Fruit fly (Drosophila melanogaster) whole organism, embryonic: ENCODE results near the gene CG33647.
A peak's percentile ranks its signal among the peaks of the same experiment; 100 is the strongest.

Experiments used
- Ada2b ChIP-seq: fragments of 200-800 bp; sonication (Bioruptor generic); IDR thresholded peaks from 2 replicates; pipeline ENCODE4 v1.3.6; 2022; ENCODE audit warnings: missing biosample characterization, missing genetic modification characterization
- Bdp1 ChIP-seq: fragments of 200-800 bp; sonication (Bioruptor generic); optimal IDR thresholded peaks from 3 replicates; lab custom pipeline; 2016; ENCODE audit warnings: missing biosample characterization, missing genetic modification characterization
- Blimp-1 ChIP-seq: fragments of 200-800 bp; sonication (Bioruptor generic); optimal IDR thresholded peaks from 3 replicates; lab custom pipeline; 2018; ENCODE audit warnings: missing biosample characterization, missing genetic modification characterization, mild to moderate bottlenecking, moderate library complexity, missing genetic modification reagents
- Bteb2 ChIP-seq: fragments of 200-800 bp; sonication (Bioruptor generic); optimal IDR thresholded peaks from 2 replicates; lab custom pipeline; 2016; ENCODE audit warnings: missing biosample characterization, missing genetic modification characterization
- CG10366 ChIP-seq: fragments of 200-800 bp; sonication (Bioruptor generic); IDR thresholded peaks from 2 replicates; pipeline ENCODE4 v1.3.6; 2022; ENCODE audit warnings: missing biosample characterization, missing genetic modification characterization
- CG10654 ChIP-seq: fragments of 200-800 bp; sonication (Bioruptor generic); optimal IDR thresholded peaks from 2 replicates; lab custom pipeline; 2016; ENCODE audit warnings: missing biosample characterization, missing genetic modification characterization
- CG11247 ChIP-seq: fragments of 200-800 bp; sonication (Bioruptor generic); IDR thresholded peaks from 2 replicates; pipeline ENCODE4 v1.3.6; 2022; ENCODE audit warnings: missing biosample characterization, missing genetic modification characterization
- CG11695 ChIP-seq: fragments of 200-800 bp; sonication (Bioruptor generic); IDR thresholded peaks from 3 replicates; pipeline ENCODE4 v1.3.6; 2022; ENCODE audit warnings: missing biosample characterization, missing genetic modification characterization
- CG1602 ChIP-seq: fragments of 200-800 bp; sonication (Bioruptor generic); optimal IDR thresholded peaks from 3 replicates; lab custom pipeline; 2016; ENCODE audit warnings: missing biosample characterization, missing genetic modification characterization
- CG17328 ChIP-seq: fragments of 200-800 bp; sonication (Bioruptor generic); IDR thresholded peaks from 2 replicates; pipeline ENCODE4 v1.3.6; 2022; ENCODE audit warnings: missing biosample characterization, missing genetic modification characterization
- CG17359 ChIP-seq: fragments of 200-800 bp; sonication (Bioruptor generic); optimal IDR thresholded peaks from 3 replicates; lab custom pipeline; 2018; ENCODE audit warnings: missing biosample characterization, mild to moderate bottlenecking, missing genetic modification characterization, moderate library complexity
- CG17912 ChIP-seq: fragments of 200-800 bp; sonication (Bioruptor generic); optimal IDR thresholded peaks from 2 replicates; lab custom pipeline; 2018; ENCODE audit warnings: missing biosample characterization, mild to moderate bottlenecking, missing genetic modification characterization
- CG18476 ChIP-seq: fragments of 200-800 bp; sonication (Bioruptor generic); optimal IDR thresholded peaks from 2 replicates; lab custom pipeline; 2016; ENCODE audit warnings: missing biosample characterization, mild to moderate bottlenecking, missing genetic modification characterization
- CG18599 ChIP-seq: fragments of 200-800 bp; sonication (Bioruptor generic); optimal IDR thresholded peaks from 3 replicates; lab custom pipeline; 2017; ENCODE audit warnings: missing biosample characterization, missing genetic modification characterization, mild to moderate bottlenecking, moderate library complexity, missing genetic modification reagents
- CG30431 ChIP-seq: fragments of 200-800 bp; sonication (Bioruptor generic); optimal IDR thresholded peaks from 2 replicates; lab custom pipeline; 2017; ENCODE audit warnings: missing biosample characterization, missing genetic modification characterization
- CG32767 ChIP-seq: fragments of 200-800 bp; sonication (Bioruptor generic); IDR thresholded peaks from 2 replicates; pipeline ENCODE4 v1.3.6; 2022; ENCODE audit warnings: missing biosample characterization, missing genetic modification characterization
- CG6272 ChIP-seq: fragments of 200-800 bp; sonication (Bioruptor generic); IDR thresholded peaks from 2 replicates; pipeline ENCODE4 v1.3.6; 2022; ENCODE audit warnings: missing biosample characterization, missing genetic modification characterization
- CG6791 ChIP-seq: fragments of 200-800 bp; sonication (Bioruptor generic); IDR thresholded peaks from 3 replicates; pipeline ENCODE4 v1.3.6; 2022; ENCODE audit warnings: missing biosample characterization, missing genetic modification characterization; ENCODE audit not compliant: partially characterized antibody
- CG7556 ChIP-seq: fragments of 200-800 bp; sonication (Bioruptor generic); optimal IDR thresholded peaks from 2 replicates; lab custom pipeline; 2017; ENCODE audit warnings: missing biosample characterization, mild to moderate bottlenecking, missing genetic modification characterization
- CG7839 ChIP-seq: fragments of 200-800 bp; sonication (Bioruptor generic); optimal IDR thresholded peaks from 3 replicates; lab custom pipeline; 2018; ENCODE audit warnings: missing biosample characterization, mild to moderate bottlenecking, missing genetic modification characterization, moderate library complexity
- Chrac-16 ChIP-seq: fragments of 200-800 bp; sonication (Bioruptor generic); optimal IDR thresholded peaks from 3 replicates; lab custom pipeline; 2016; ENCODE audit warnings: missing biosample characterization, missing genetic modification characterization
- CkIIα-i1 ChIP-seq: fragments of 200-800 bp; sonication (Bioruptor generic); IDR thresholded peaks from 2 replicates; pipeline ENCODE4 v1.3.6; 2022; ENCODE audit warnings: missing biosample characterization, missing genetic modification characterization
- D19B ChIP-seq: fragments of 200-800 bp; sonication (Bioruptor generic); optimal IDR thresholded peaks from 2 replicates; lab custom pipeline; 2017; ENCODE audit warnings: missing biosample characterization, mild to moderate bottlenecking, missing genetic modification characterization
- Dad ChIP-seq: fragments of 200-800 bp; sonication (Bioruptor generic); optimal IDR thresholded peaks from 3 replicates; lab custom pipeline; 2016; ENCODE audit warnings: missing biosample characterization, missing genetic modification characterization
- E2f1 ChIP-seq: fragments of 200-800 bp; sonication (Bioruptor generic); IDR thresholded peaks from 2 replicates; pipeline ENCODE4 v1.3.6; 2022; ENCODE audit warnings: missing biosample characterization, missing genetic modification characterization
- Ets65A ChIP-seq: fragments of 200-800 bp; sonication (Bioruptor generic); peaks from one replicate; lab custom pipeline; 2016; ENCODE audit warnings: missing biosample characterization, missing genetic modification characterization
- Optix ChIP-seq: fragments of 200-800 bp; sonication (Bioruptor generic); IDR thresholded peaks from 3 replicates; pipeline ENCODE4 v1.3.6; 2022; ENCODE audit warnings: missing biosample characterization, missing genetic modification characterization
- Scr ChIP-seq: fragments of 200-800 bp; sonication (Bioruptor generic); IDR thresholded peaks from 2 replicates; pipeline ENCODE4 v1.3.6; 2022; ENCODE audit warnings: missing biosample characterization, missing genetic modification characterization; ENCODE audit not compliant: partially characterized antibody
- Sox102F ChIP-seq: fragments of 200-800 bp; sonication (Bioruptor generic); optimal IDR thresholded peaks from 2 replicates; lab custom pipeline; 2018; ENCODE audit warnings: missing biosample characterization, mild to moderate bottlenecking, missing genetic modification characterization, moderate library complexity
- Trl ChIP-seq, 3 experiments: fragments of >200 bp in 2 of 3; fragments of 200-800 bp in 1 of 3; sonication (Bioruptor generic) in 1 of 3; optimal IDR thresholded peaks; 2 replicates in 1 of 3; 3 replicates in 2 of 3; lab custom pipeline; 2016 to 2017; ENCODE audit warnings: missing biosample characterization in 1 of 3, missing genetic modification characterization in 1 of 3
- Vsx1 ChIP-seq: fragments of 200-800 bp; sonication (Bioruptor generic); optimal IDR thresholded peaks from 2 replicates; lab custom pipeline; 2017; ENCODE audit warnings: missing biosample characterization, mild to moderate bottlenecking, missing genetic modification characterization, missing genetic modification reagents
- ato ChIP-seq: fragments of 200-800 bp; sonication (Bioruptor generic); IDR thresholded peaks from 2 replicates; pipeline ENCODE4 v1.3.6; 2022; ENCODE audit warnings: missing biosample characterization, missing genetic modification characterization; ENCODE audit not compliant: partially characterized antibody
- cwo ChIP-seq: fragments of 200-800 bp; sonication (Bioruptor generic); optimal IDR thresholded peaks from 3 replicates; lab custom pipeline; 2017; ENCODE audit warnings: missing biosample characterization, missing genetic modification characterization, mild to moderate bottlenecking, moderate library complexity, missing genetic modification reagents
- fd3F ChIP-seq: fragments of 200-800 bp; sonication (Bioruptor generic); optimal IDR thresholded peaks from 2 replicates; lab custom pipeline; 2018; ENCODE audit warnings: missing biosample characterization, mild to moderate bottlenecking, missing genetic modification characterization, moderate library complexity
- fru ChIP-seq: fragments of >200 bp; optimal IDR thresholded peaks from 2 replicates; lab custom pipeline; 2017
- grau ChIP-seq: fragments of 200-800 bp; optimal IDR thresholded peaks from 3 replicates; lab custom pipeline; 2019; ENCODE audit warnings: missing biosample characterization, mild to moderate bottlenecking, missing genetic modification characterization, moderate library complexity
- hb ChIP-seq: fragments of 200-800 bp; sonication (Bioruptor generic); IDR thresholded peaks from 3 replicates; pipeline ENCODE4 v1.3.6; 2022; ENCODE audit warnings: missing biosample characterization, missing genetic modification characterization; ENCODE audit not compliant: partially characterized antibody
- knrl ChIP-seq: fragments of 200-800 bp; sonication (Bioruptor generic); IDR thresholded peaks from 3 replicates; pipeline ENCODE4 v1.3.6; 2022; ENCODE audit warnings: missing biosample characterization, missing genetic modification characterization; ENCODE audit not compliant: partially characterized antibody
- org-1 ChIP-seq: fragments of 200-800 bp; sonication (Bioruptor generic); optimal IDR thresholded peaks from 2 replicates; lab custom pipeline; 2017; ENCODE audit warnings: missing biosample characterization, missing genetic modification characterization
- pan ChIP-seq, 4 experiments: fragments of >200 bp in 3 of 4; fragments of 200-800 bp in 1 of 4; sonication (Bioruptor generic) in 1 of 4; optimal IDR thresholded peaks in 3 of 4; IDR thresholded peaks in 1 of 4; 2 replicates each; pipeline versions ENCODE4 v1.3.6 to Lab custom; 2017 to 2022; ENCODE audit warnings: missing biosample characterization in 2 of 4, missing genetic modification characterization in 2 of 4, mixed read lengths in 1 of 4
- prd ChIP-seq, 3 experiments: fragments of >200 bp in 2 of 3; fragments of 200-800 bp in 1 of 3; sonication (Bioruptor generic) in 1 of 3; optimal IDR thresholded peaks in 2 of 3; IDR thresholded peaks in 1 of 3; 2 replicates in 2 of 3; 3 replicates in 1 of 3; pipeline versions ENCODE4 v1.3.6 to Lab custom; 2017 to 2022; ENCODE audit warnings: missing biosample characterization in 1 of 3, missing genetic modification characterization in 1 of 3
- salm ChIP-seq: fragments of 200-800 bp; sonication (Bioruptor generic); optimal IDR thresholded peaks from 2 replicates; lab custom pipeline; 2018; ENCODE audit warnings: missing biosample characterization, mild to moderate bottlenecking, missing genetic modification characterization
- sc ChIP-seq, 3 experiments: fragments of >200 bp in 2 of 3; fragments of 200-800 bp in 1 of 3; sonication (Bioruptor generic) in 1 of 3; optimal IDR thresholded peaks; 2 replicates in 2 of 3; 3 replicates in 1 of 3; lab custom pipeline; 2017; ENCODE audit warnings: mild to moderate bottlenecking in 1 of 3, missing biosample characterization in 1 of 3, missing genetic modification characterization in 1 of 3, missing genetic modification reagents in 1 of 3
- sisA ChIP-seq: fragments of 200-800 bp; sonication (Bioruptor generic); IDR thresholded peaks from 2 replicates; pipeline ENCODE4 v1.3.6; 2022; ENCODE audit warnings: missing biosample characterization, missing genetic modification characterization
- so ChIP-seq: fragments of 200-800 bp; sonication (Bioruptor generic); IDR thresholded peaks from 3 replicates; pipeline ENCODE4 v1.3.6; 2022; ENCODE audit warnings: missing biosample characterization, missing genetic modification characterization
- ssp ChIP-seq: fragments of 200-800 bp; sonication (Bioruptor generic); IDR thresholded peaks from 2 replicates; pipeline ENCODE4 v1.3.6; 2022; ENCODE audit warnings: missing biosample characterization, missing genetic modification characterization
- sug ChIP-seq: fragments of 200-800 bp; optimal IDR thresholded peaks from 2 replicates; lab custom pipeline; 2019; ENCODE audit warnings: missing biosample characterization, mild to moderate bottlenecking, missing genetic modification characterization, moderate library complexity
- ttk ChIP-seq: fragments of 200-800 bp; sonication (Bioruptor generic); IDR thresholded peaks from 2 replicates; pipeline ENCODE4 v2.1.2; 2022; ENCODE audit warnings: missing biosample characterization, missing genetic modification characterization
- vfl ChIP-seq: fragments of 200-800 bp; sonication (Bioruptor generic); optimal IDR thresholded peaks from 2 replicates; lab custom pipeline; 2016; ENCODE audit warnings: missing biosample characterization, missing genetic modification characterization

The CG33647 gene

DNA sequence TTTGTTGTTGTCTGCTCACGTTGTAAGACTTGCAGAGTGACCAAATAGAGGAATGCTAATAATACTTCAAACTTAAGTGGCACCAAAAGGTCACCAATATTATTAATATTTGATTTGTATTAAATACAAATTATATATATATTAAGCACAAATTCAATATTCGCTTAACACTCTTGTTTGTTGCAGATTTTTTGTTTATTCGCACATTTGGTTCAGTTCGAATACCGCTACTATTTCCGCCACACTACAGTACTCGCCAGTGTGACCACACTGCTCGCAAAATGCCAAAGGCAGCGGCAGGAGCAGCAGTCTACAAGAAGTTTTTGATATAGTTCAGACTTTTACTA, 28.0 kb downstream of the CG33647 start, which contains the start of gene Max (continued):
- TF ChIP-seq cwo (GFP tag; lab: Kevin White, UChicago) (no peak), Sox102F (GFP tag; lab: Kevin White, UChicago) (peak; percentile 71), so (GFP tag; lab: Robert Waterston, UW) (0 out of 3 replicates have a peak, but pooled peaks have one; percentile 30), Vsx1 (no peak), pan (optimal IDR thresholded peaks at IDR 0.05; lab: Kevin White, UChicago) (no peak), pan (GFP tag; optimal IDR thresholded peaks at IDR 0.05 in 1 of 2, IDR thresholded peaks at IDR 0.05 in 1 of 2) (peak in 1 of 2 experiments; percentile 83), vfl (GFP tag; lab: Kevin White, UChicago) (peak; percentile 25), CG6791 (GFP tag; lab: Robert Waterston, UW) (no peak), ttk (GFP tag; lab: Robert Waterston, UW) (0 out of 2 replicates have a peak, but pooled peaks have one; percentile 31), Ets65A (GFP tag; lab: Kevin White, UChicago) (peak; percentile 41), grau (tag; lab: Kevin White, UChicago) (peak; percentile 77), ssp (GFP tag; lab: Robert Waterston, UW) (no peak), salm (tag; lab: Kevin White, UChicago) (peak; percentile 59), E2f1 (GFP tag; lab: Robert Waterston, UW) (peak; percentile 57), CG17912 (peak; percentile 50), Trl (optimal IDR thresholded peaks at IDR 0.05; lab: Kevin White, UChicago) (no peak), Trl (GFP tag; optimal IDR thresholded peaks at IDR 0.05; lab: Kevin White, UChicago) (no peak), CkIIα-i1 (GFP tag; lab: Robert Waterston, UW) (no peak), CG30431 (peak; percentile 42), CG17328 (GFP tag; lab: Robert Waterston, UW) (peak; percentile 76), Chrac-16 (peak; percentile 60), sisA (peak; percentile 42), CG7556 (GFP tag; lab: Kevin White, UChicago) (peak; percentile 13), knrl (no peak), Ada2b (GFP tag; lab: Robert Waterston, UW) (peak; percentile 60), CG11247 (GFP tag; lab: Robert Waterston, UW) (peak; percentile 65), fru (no peak), Scr (GFP tag; lab: Robert Waterston, UW) (0 out of 2 replicates have a peak, but pooled peaks have one; percentile 9), CG17359 (peak; percentile 71), ato (GFP tag; lab: Robert Waterston, UW) (no peak), CG10654 (GFP tag; lab: Kevin White, UChicago) (peak; percentile 73), sug (tag; lab: Kevin White, UChicago) (peak; percentile 76), sc (optimal IDR thresholded peaks at IDR 0.05; lab: Kevin White, UChicago) (no peak), sc (GFP tag; optimal IDR thresholded peaks at IDR 0.05; lab: Kevin White, UChicago) (peak; percentile 17), Blimp-1 (GFP tag; lab: Kevin White, UChicago) (peak; percentile 70), CG18599 (GFP tag; lab: Kevin White, UChicago) (peak; percentile 79), org-1 (GFP tag; lab: Kevin White, UChicago) (peak; percentile 7), D19B (GFP tag; lab: Kevin White, UChicago) (peak; percentile 29), CG32767 (GFP tag; lab: Robert Waterston, UW) (peak; percentile 76), CG11695 (GFP tag; lab: Robert Waterston, UW) (peak; percentile 58; the same call in 1 of the 3 replicates), CG7839 (peak; percentile 72), CG6272 (GFP tag; lab: Robert Waterston, UW) (no peak), prd (optimal IDR thresholded peaks at IDR 0.05; lab: Kevin White, UChicago) (no peak), prd (GFP tag; IDR thresholded peaks at IDR 0.05; lab: Robert Waterston, UW) (peak; percentile 77), Optix (GFP tag; lab: Robert Waterston, UW) (peak; percentile 49; the same call in 2 of the 3 replicates), Dad (GFP tag; lab: Kevin White, UChicago) (no peak), CG10366 (GFP tag; lab: Robert Waterston, UW) (peak; percentile 77), hb (GFP tag; lab: Robert Waterston, UW) (no peak), CG1602 (GFP tag; lab: Kevin White, UChicago) (peak; percentile 44), Bdp1 (GFP tag; lab: Kevin White, UChicago) (peak; percentile 24), CG18476 (GFP tag; lab: Kevin White, UChicago) (no peak), Bteb2 (GFP tag; lab: Kevin White, UChicago) (no peak), fd3F (GFP tag; lab: Kevin White, UChicago) (peak; percentile 54)
